Worm (Caenorhabditis elegans) whole organism, midembryonic: ENCODE measurements around the gene C36C5.15.

Experiments
- T22C8.4 ChIP-seq: fragments of 200-800 bp; sonication (Bioruptor generic); IDR thresholded peaks from 2 replicates; pipeline ENCODE4 v1.3.6; 2022; ENCODE audit warnings: missing genetic modification characterization, missing compliant biosample characterization
- cog-1 ChIP-seq: sonication (generic microtip); optimal IDR thresholded peaks from 2 replicates; lab custom pipeline; 2016; ENCODE audit warnings: missing genetic modification characterization, missing compliant biosample characterization
- flt-1 ChIP-seq: fragments of 200-800 bp; sonication (Bioruptor generic); IDR thresholded peaks from 2 replicates; pipeline ENCODE4 v1.3.6; 2022; ENCODE audit warnings: missing genetic modification characterization, missing compliant biosample characterization
- klf-2 ChIP-seq: fragments of 200-800 bp; sonication (Bioruptor generic); conservative IDR thresholded peaks from 2 replicates; pipeline ENCODE4 v1.3.6; 2022; ENCODE audit warnings: missing genetic modification reagents, missing genetic modification characterization, missing compliant biosample characterization
- med-1 ChIP-seq: sonication (generic microtip); optimal IDR thresholded peaks from 2 replicates; lab custom pipeline; 2017; ENCODE audit warnings: missing genetic modification characterization, mild to moderate bottlenecking, missing compliant biosample characterization, antibody characterized with exemption, missing genetic modification reagents; ENCODE audit not compliant: insufficient read depth
- ref-1 ChIP-seq: fragments of 200-800 bp; sonication (Bioruptor generic); conservative IDR thresholded peaks from 2 replicates; pipeline ENCODE4 v1.3.6; 2022; ENCODE audit warnings: missing genetic modification reagents, missing genetic modification characterization, missing compliant biosample characterization
- tab-1 ChIP-seq: fragments of 200-800 bp; sonication (Bioruptor generic); IDR thresholded peaks from 2 replicates; pipeline ENCODE4 v1.3.6; 2022; ENCODE audit warnings: missing genetic modification characterization, missing compliant biosample characterization
- ztf-23 ChIP-seq: fragments of 200-800 bp; sonication (Bioruptor generic); IDR thresholded peaks from 2 replicates; pipeline ENCODE4 v1.3.6; 2022; ENCODE audit warnings: missing genetic modification reagents, missing genetic modification characterization, missing compliant biosample characterization
- ztf-29 ChIP-seq: fragments of 200-800 bp; sonication (Bioruptor generic); IDR thresholded peaks from 2 replicates; pipeline ENCODE4 v1.3.6; 2022; ENCODE audit warnings: missing genetic modification reagents, missing genetic modification characterization, missing compliant biosample characterization

The C36C5.15 gene

ce11 chrV:3158379-3158778 is 10.2 kb downstream of the C36C5.15 start:
- no peak for TF ChIP-seq tab-1 (GFP tag; lab: Robert Waterston, UW)
- TF ChIP-seq med-1 (GFP tag; lab: Kevin White, UChicago), result no peak
- TF ChIP-seq ztf-29 (GFP tag; lab: Robert Waterston, UW), result no peak

- no peak for TF ChIP-seq klf-2 (GFP tag; lab: Robert Waterston, UW)
- no peak for TF ChIP-seq tab-1 (GFP tag; lab: Robert Waterston, UW)
- TF ChIP-seq ztf-29 (GFP tag; lab: Robert Waterston, UW), result no peak
- no peak for TF ChIP-seq ztf-23 (GFP tag; lab: Robert Waterston, UW)
- TF ChIP-seq T22C8.4 (GFP tag; lab: Robert Waterston, UW), result no peak
- TF ChIP-seq med-1 (GFP tag; lab: Kevin White, UChicago), result no peak
- no peak for TF ChIP-seq flt-1 (GFP tag; lab: Robert Waterston, UW)
- TF ChIP-seq cog-1 (tag; lab: Kevin White, UChicago), result no peak
Measured at ce11 chrV:3156786-3157185, 11.8 kb downstream of the C36C5.15 start, which contains the start of gene exh-1. Gene exh-1 (plus strand): TSS chrV:3157086.

ce11 chrV:3155072-3155471 is 13.5 kb downstream of the C36C5.15 start, which contains the start of gene srab-7:
Gene srab-7 (minus strand): TSS chrV:3155172.
- TF ChIP-seq flt-1 (GFP tag; lab: Robert Waterston, UW), result no peak
- TF ChIP-seq ref-1, result no peak
- no peak for TF ChIP-seq cog-1 (tag; lab: Kevin White, UChicago)
- TF ChIP-seq T22C8.4 (GFP tag; lab: Robert Waterston, UW), result no peak
- TF ChIP-seq ztf-23 (GFP tag; lab: Robert Waterston, UW), result no peak
- TF ChIP-seq tab-1 (GFP tag; lab: Robert Waterston, UW), result no peak
- no peak for TF ChIP-seq ztf-29 (GFP tag; lab: Robert Waterston, UW)
- no peak for TF ChIP-seq klf-2 (GFP tag; lab: Robert Waterston, UW)
- TF ChIP-seq med-1 (GFP tag; lab: Kevin White, UChicago), result no peak

ce11 chrV:3151862-3152261 is 16.7 kb downstream of the C36C5.15 start, which contains the start of gene srab-6:
Gene srab-6 (minus strand): TSS chrV:3151962.
- no peak for TF ChIP-seq T22C8.4 (GFP tag; lab: Robert Waterston, UW)
- TF ChIP-seq med-1 (GFP tag; lab: Kevin White, UChicago), result no peak
- no peak for TF ChIP-seq klf-2 (GFP tag; lab: Robert Waterston, UW)
- TF ChIP-seq cog-1 (tag; lab: Kevin White, UChicago), result no peak
- no peak for TF ChIP-seq ztf-29 (GFP tag; lab: Robert Waterston, UW)
- TF ChIP-seq ref-1, result no peak
- no peak for TF ChIP-seq flt-1 (GFP tag; lab: Robert Waterston, UW)

- no peak for TF ChIP-seq ztf-23 (GFP tag; lab: Robert Waterston, UW)
- TF ChIP-seq flt-1 (GFP tag; lab: Robert Waterston, UW), result no peak
- TF ChIP-seq med-1 (GFP tag; lab: Kevin White, UChicago), result no peak
- TF ChIP-seq ref-1, result no peak
- no peak for TF ChIP-seq ztf-29 (GFP tag; lab: Robert Waterston, UW)
- no peak for TF ChIP-seq T22C8.4 (GFP tag; lab: Robert Waterston, UW)
- TF ChIP-seq cog-1 (tag; lab: Kevin White, UChicago), result no peak
- no peak for TF ChIP-seq tab-1 (GFP tag; lab: Robert Waterston, UW)
- no peak for TF ChIP-seq klf-2 (GFP tag; lab: Robert Waterston, UW)
Measured at ce11 chrV:3149910-3150428, 18.6 kb downstream of the C36C5.15 start.

- TF ChIP-seq T22C8.4 (GFP tag; lab: Robert Waterston, UW) (no peak), cog-1 (tag; lab: Kevin White, UChicago) (no peak), tab-1 (GFP tag; lab: Robert Waterston, UW) (no peak), ref-1 (no peak), flt-1 (GFP tag; lab: Robert Waterston, UW) (no peak), med-1 (GFP tag; lab: Kevin White, UChicago) (no peak), klf-2 (GFP tag; lab: Robert Waterston, UW) (no peak), ztf-23 (GFP tag; lab: Robert Waterston, UW) (no peak), ztf-29 (GFP tag; lab: Robert Waterston, UW) (no peak)
Measured at ce11 chrV:3146932-3147331, 21.6 kb downstream of the C36C5.15 start, which contains the start of gene srab-11. Gene srab-11 (minus strand): TSS chrV:3147032.

- TF ChIP-seq T22C8.4 (GFP tag; lab: Robert Waterston, UW) (no peak), cog-1 (tag; lab: Kevin White, UChicago) (no peak), tab-1 (GFP tag; lab: Robert Waterston, UW) (0 out of 2 replicates have a peak, but pooled peaks have one; percentile 37)
Measured at ce11 chrV:3145241-3145640, 23.3 kb downstream of the C36C5.15 start.

ce11 chrV:3144494-3144893 is 24.1 kb downstream of the C36C5.15 start, which contains the start of gene srab-10:
Gene srab-10 (minus strand): TSS chrV:3144594.
- no peak for TF ChIP-seq ztf-23 (GFP tag; lab: Robert Waterston, UW)
- no peak for TF ChIP-seq ztf-29 (GFP tag; lab: Robert Waterston, UW)
- TF ChIP-seq med-1 (GFP tag; lab: Kevin White, UChicago), result no peak
- TF ChIP-seq flt-1 (GFP tag; lab: Robert Waterston, UW), result no peak
- TF ChIP-seq ref-1, result no peak
- no peak for TF ChIP-seq T22C8.4 (GFP tag; lab: Robert Waterston, UW)
- no peak for TF ChIP-seq tab-1 (GFP tag; lab: Robert Waterston, UW)
- no peak for TF ChIP-seq cog-1 (tag; lab: Kevin White, UChicago)
- TF ChIP-seq klf-2 (GFP tag; lab: Robert Waterston, UW), result no peak

- TF ChIP-seq med-1 (GFP tag; lab: Kevin White, UChicago), result no peak
- TF ChIP-seq flt-1 (GFP tag; lab: Robert Waterston, UW), result no peak
- TF ChIP-seq T22C8.4 (GFP tag; lab: Robert Waterston, UW), result no peak
- TF ChIP-seq ref-1, result no peak
- no peak for TF ChIP-seq ztf-29 (GFP tag; lab: Robert Waterston, UW)
- TF ChIP-seq tab-1 (GFP tag; lab: Robert Waterston, UW), result no peak
Measured at ce11 chrV:3141190-3141589, 27.4 kb downstream of the C36C5.15 start, which contains the start of gene srab-9. Gene srab-9 (minus strand): TSS chrV:3141290.
